Worm (Caenorhabditis elegans) whole organism, L2 larva: ENCODE data around the gene Y14H12B.1.

ENCODE experiments used
- C34F6.9 ChIP-seq: fragments of 150-350 bp; optimal IDR thresholded peaks from 2 replicates; lab custom pipeline; 2014; ENCODE audit warnings: missing biosample characterization, missing genetic modification characterization
- F13H6.1 ChIP-seq: sonication (generic microtip); optimal IDR thresholded peaks from 2 replicates; lab custom pipeline; 2016; ENCODE audit warnings: missing genetic modification characterization, missing compliant biosample characterization
- R02D3.7 ChIP-seq: fragments of 150-350 bp; optimal IDR thresholded peaks from 2 replicates; lab custom pipeline; 2014; ENCODE audit warnings: missing biosample characterization, missing genetic modification characterization
- Y55F3AM.14 ChIP-seq: fragments of 200-800 bp; sonication (Bioruptor generic); optimal IDR thresholded peaks from 2 replicates; lab custom pipeline; 2018; ENCODE audit warnings: mild to moderate bottlenecking, missing genetic modification characterization, missing compliant biosample characterization
- ZK546.5 ChIP-seq: sonication (generic microtip); optimal IDR thresholded peaks from 2 replicates; lab custom pipeline; 2017; ENCODE audit warnings: missing biosample characterization, missing genetic modification characterization
- alr-1 ChIP-seq: fragments of 150-350 bp; optimal IDR thresholded peaks from 2 replicates; lab custom pipeline; 2014; ENCODE audit warnings: missing biosample characterization, missing genetic modification characterization
- aly-2 ChIP-seq: fragments of 150-350 bp; optimal IDR thresholded peaks from 2 replicates; lab custom pipeline; 2014; ENCODE audit warnings: missing biosample characterization, missing genetic modification characterization
- ama-1 ChIP-seq: fragments of 150-350 bp; optimal IDR thresholded peaks from 2 replicates; lab custom pipeline; 2018; ENCODE audit warnings: inconsistent platforms
- blmp-1 ChIP-seq: sonication (generic microtip); optimal IDR thresholded peaks from 2 replicates; lab custom pipeline; 2017; ENCODE audit warnings: missing genetic modification characterization, mild to moderate bottlenecking, missing compliant biosample characterization, antibody characterized with exemption, moderate library complexity; ENCODE audit not compliant: insufficient read depth
- ceh-16 ChIP-seq: fragments of 150-350 bp; optimal IDR thresholded peaks from 2 replicates; lab custom pipeline; 2014; ENCODE audit warnings: missing biosample characterization, missing genetic modification characterization
- ceh-82 ChIP-seq: fragments of 150-350 bp; optimal IDR thresholded peaks from 2 replicates; lab custom pipeline; 2014; ENCODE audit warnings: missing biosample characterization, missing genetic modification characterization
- crh-2 ChIP-seq: sonication (generic microtip); optimal IDR thresholded peaks from 2 replicates; lab custom pipeline; 2017; ENCODE audit warnings: missing biosample characterization, missing genetic modification characterization
- dmd-4 ChIP-seq: sonication (generic microtip); optimal IDR thresholded peaks from 2 replicates; lab custom pipeline; 2017; ENCODE audit warnings: missing biosample characterization, missing genetic modification characterization
- egl-27 ChIP-seq: sonication (generic microtip); optimal IDR thresholded peaks from 3 replicates; lab custom pipeline; 2017; ENCODE audit warnings: missing biosample characterization, missing genetic modification reagents, missing genetic modification characterization
- elt-1 ChIP-seq: fragments of 150-350 bp; optimal IDR thresholded peaks from 2 replicates; lab custom pipeline; 2014; ENCODE audit warnings: missing biosample characterization, missing genetic modification characterization
- elt-3 ChIP-seq: sonication (generic microtip); optimal IDR thresholded peaks from 2 replicates; lab custom pipeline; 2017; ENCODE audit warnings: missing biosample characterization, missing genetic modification characterization
- fos-1 ChIP-seq: fragments of 150-350 bp; optimal IDR thresholded peaks from 2 replicates; lab custom pipeline; 2014; ENCODE audit warnings: missing biosample characterization, missing genetic modification characterization
- gmeb-1 ChIP-seq: fragments of 150-350 bp; optimal IDR thresholded peaks from 2 replicates; lab custom pipeline; 2014; ENCODE audit warnings: missing biosample characterization, missing genetic modification characterization
- lin-11 ChIP-seq: fragments of 150-350 bp; sonication (generic microtip); optimal IDR thresholded peaks from 2 replicates; lab custom pipeline; 2014; ENCODE audit warnings: missing biosample characterization, missing genetic modification characterization, inconsistent platforms, mixed read lengths
- lin-13 ChIP-seq: fragments of 150-350 bp; optimal IDR thresholded peaks from 2 replicates; lab custom pipeline; 2014; ENCODE audit warnings: missing biosample characterization, missing genetic modification reagents, missing genetic modification characterization
- lin-39 ChIP-seq: fragments of 150-350 bp; optimal IDR thresholded peaks from 2 replicates; lab custom pipeline; 2014; ENCODE audit warnings: missing biosample characterization, missing genetic modification reagents, missing genetic modification characterization
- lsy-2 ChIP-seq, 2 experiments: fragments of 150-350 bp in 1 of 2; sonication (generic microtip) in 1 of 2; optimal IDR thresholded peaks; 2 replicates each; lab custom pipeline; 2014 to 2017; ENCODE audit warnings: missing biosample characterization in 2 of 2, missing genetic modification characterization in 2 of 2
- mab-5 ChIP-seq: fragments of 150-350 bp; optimal IDR thresholded peaks from 2 replicates; lab custom pipeline; 2014; ENCODE audit warnings: missing biosample characterization, missing genetic modification characterization
- mbf-1 ChIP-seq: sonication (generic microtip); optimal IDR thresholded peaks from 2 replicates; lab custom pipeline; 2017; ENCODE audit warnings: missing biosample characterization, missing genetic modification characterization
- mdl-1 ChIP-seq, 2 experiments: fragments of 150-350 bp in 1 of 2; sonication (generic microtip) in 1 of 2; optimal IDR thresholded peaks; 2 replicates each; lab custom pipeline; 2017; ENCODE audit warnings: missing biosample characterization in 2 of 2, missing genetic modification characterization in 2 of 2
- nhr-10 ChIP-seq: sonication (generic microtip); optimal IDR thresholded peaks from 2 replicates; lab custom pipeline; 2017; ENCODE audit warnings: missing biosample characterization, missing genetic modification characterization
- nhr-11 ChIP-seq: fragments of 150-350 bp; optimal IDR thresholded peaks from 2 replicates; lab custom pipeline; 2014; ENCODE audit warnings: missing biosample characterization, missing genetic modification characterization
- nhr-12 ChIP-seq: fragments of 150-350 bp; optimal IDR thresholded peaks from 2 replicates; lab custom pipeline; 2014; ENCODE audit warnings: missing biosample characterization, missing genetic modification characterization
- nhr-129 ChIP-seq: fragments of 150-350 bp; optimal IDR thresholded peaks from 2 replicates; lab custom pipeline; 2014; ENCODE audit warnings: missing biosample characterization, missing genetic modification characterization
- nhr-21 ChIP-seq: fragments of 150-350 bp; optimal IDR thresholded peaks from 2 replicates; lab custom pipeline; 2014; ENCODE audit warnings: missing biosample characterization, missing genetic modification characterization
- nhr-23 ChIP-seq: fragments of 150-350 bp; optimal IDR thresholded peaks from 2 replicates; lab custom pipeline; 2014; ENCODE audit warnings: missing biosample characterization, missing genetic modification reagents, missing genetic modification characterization
- nhr-237 ChIP-seq: fragments of 150-350 bp; optimal IDR thresholded peaks from 2 replicates; lab custom pipeline; 2014; ENCODE audit warnings: missing biosample characterization, missing genetic modification characterization
- nhr-25 ChIP-seq: fragments of 150-350 bp; sonication (generic microtip); optimal IDR thresholded peaks from 3 replicates; lab custom pipeline; 2014; ENCODE audit warnings: missing biosample characterization, missing genetic modification characterization
- nhr-6 ChIP-seq: fragments of 150-350 bp; optimal IDR thresholded peaks from 2 replicates; lab custom pipeline; 2014; ENCODE audit warnings: missing biosample characterization, missing genetic modification characterization
- nhr-77 ChIP-seq: fragments of 150-350 bp; optimal IDR thresholded peaks from 2 replicates; lab custom pipeline; 2014; ENCODE audit warnings: missing biosample characterization, missing genetic modification characterization
- peb-1 ChIP-seq: fragments of 150-350 bp; optimal IDR thresholded peaks from 2 replicates; lab custom pipeline; 2014; ENCODE audit warnings: missing biosample characterization, missing genetic modification characterization
- sem-4 ChIP-seq: fragments of 150-350 bp; optimal IDR thresholded peaks from 2 replicates; lab custom pipeline; 2014; ENCODE audit warnings: missing biosample characterization, missing genetic modification reagents, missing genetic modification characterization
- skn-1 ChIP-seq: sonication (generic microtip); optimal IDR thresholded peaks from 2 replicates; lab custom pipeline; 2017; ENCODE audit warnings: missing biosample characterization, missing genetic modification characterization
- sma-3 ChIP-seq: sonication (generic microtip); optimal IDR thresholded peaks from 2 replicates; lab custom pipeline; 2016; ENCODE audit warnings: missing genetic modification reagents, missing genetic modification characterization, missing compliant biosample characterization
- sma-9 ChIP-seq, 2 experiments: fragments of 150-350 bp in 1 of 2; sonication (generic microtip) in 1 of 2; optimal IDR thresholded peaks; 2 replicates each; lab custom pipeline; 2014 to 2016; ENCODE audit warnings: missing genetic modification characterization in 2 of 2, mild to moderate bottlenecking in 1 of 2, missing biosample characterization in 1 of 2, missing compliant biosample characterization in 1 of 2, missing genetic modification reagents in 1 of 2, moderate library complexity in 1 of 2
- snpc-4 ChIP-seq: fragments of 150-350 bp; optimal IDR thresholded peaks from 2 replicates; lab custom pipeline; 2014; ENCODE audit warnings: missing biosample characterization, missing genetic modification characterization
- unc-39 ChIP-seq: fragments of 150-350 bp; optimal IDR thresholded peaks from 2 replicates; lab custom pipeline; 2014; ENCODE audit warnings: missing biosample characterization, missing genetic modification characterization
- unc-55 ChIP-seq: fragments of 150-350 bp; sonication (generic microtip); optimal IDR thresholded peaks from 3 replicates; lab custom pipeline; 2014; ENCODE audit warnings: missing biosample characterization, missing genetic modification reagents, missing genetic modification characterization
- unc-62 ChIP-seq: fragments of 150-350 bp; optimal IDR thresholded peaks from 2 replicates; lab custom pipeline; 2014; ENCODE audit warnings: missing biosample characterization, missing genetic modification reagents, missing genetic modification characterization
- zag-1 ChIP-seq: fragments of 150-350 bp; optimal IDR thresholded peaks from 2 replicates; lab custom pipeline; 2014; ENCODE audit warnings: missing biosample characterization, missing genetic modification characterization
- ztf-1 ChIP-seq: fragments of 200-800 bp; sonication (Bioruptor generic); conservative IDR thresholded peaks from 2 replicates; pipeline ENCODE4 v1.3.6; 2022; ENCODE audit warnings: missing genetic modification characterization, missing compliant biosample characterization
- ztf-11 ChIP-seq: sonication (generic microtip); optimal IDR thresholded peaks from 2 replicates; lab custom pipeline; 2017; ENCODE audit warnings: missing biosample characterization, missing genetic modification characterization
- ztf-4 ChIP-seq: fragments of 150-350 bp; optimal IDR thresholded peaks from 2 replicates; lab custom pipeline; 2014; ENCODE audit warnings: missing biosample characterization, missing genetic modification characterization

The Y14H12B.1 gene

DNA sequence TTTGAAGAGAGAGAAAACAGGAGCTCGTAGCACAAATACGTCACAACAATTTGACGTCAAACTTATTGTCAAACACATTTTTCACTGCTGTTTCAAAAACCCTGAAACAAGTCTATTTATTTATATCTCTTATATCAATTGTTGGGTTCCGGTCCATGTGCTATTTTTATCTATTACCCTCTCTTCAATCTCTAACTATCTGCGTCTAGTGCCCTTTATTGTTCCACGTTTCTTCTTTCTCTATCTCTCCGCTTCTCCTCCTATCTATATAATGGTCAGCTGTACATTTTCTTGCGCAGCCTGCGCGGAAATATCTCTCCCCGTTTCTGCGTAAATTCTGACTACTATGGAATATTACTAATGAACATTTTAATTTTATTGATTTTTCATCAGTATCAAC is 37.3 kb upstream of the Y14H12B.1 start:
- TF ChIP-seq nhr-23 (tag; lab: Kevin White, UChicago) (no peak), ztf-11 (tag; lab: Kevin White, UChicago) (no peak), gmeb-1 (tag; lab: Kevin White, UChicago) (peak; percentile 10), aly-2 (tag; lab: Kevin White, UChicago) (no peak), zag-1 (tag; lab: Kevin White, UChicago) (no peak), Y55F3AM.14 (no peak), unc-39 (tag; lab: Kevin White, UChicago) (no peak), sma-9 (GFP tag; optimal IDR thresholded peaks at IDR 0.05; lab: Kevin White, UChicago) (peak; percentile 85), sma-9 (tag; optimal IDR thresholded peaks at IDR 0.05; lab: Kevin White, UChicago) (no peak), lin-13 (GFP tag; lab: Kevin White, UChicago) (peak; percentile 59), lsy-2 (tag; optimal IDR thresholded peaks at IDR 0.05; lab: Kevin White, UChicago) (peak in 1 of 2 experiments; percentile 57), fos-1 (no peak), blmp-1 (tag; lab: Kevin White, UChicago) (no peak), ztf-4 (tag; lab: Kevin White, UChicago) (no peak), elt-3 (no peak), crh-2 (tag; lab: Kevin White, UChicago) (peak; percentile 78), nhr-6 (tag; lab: Kevin White, UChicago) (no peak), R02D3.7 (tag; lab: Kevin White, UChicago) (no peak), nhr-77 (tag; lab: Kevin White, UChicago) (no peak), ZK546.5 (no peak), nhr-129 (tag; lab: Kevin White, UChicago) (peak; percentile 27), skn-1 (no peak), sem-4 (tag; lab: Kevin White, UChicago) (no peak), dmd-4 (tag; lab: Kevin White, UChicago) (no peak), nhr-12 (tag; lab: Kevin White, UChicago) (no peak), elt-1 (tag; lab: Kevin White, UChicago) (no peak), peb-1 (no peak), egl-27 (no peak), nhr-25 (peak; percentile 48), C34F6.9 (peak; percentile 59), nhr-21 (tag; lab: Kevin White, UChicago) (peak; percentile 38), ceh-82 (no peak), alr-1 (tag; lab: Kevin White, UChicago) (no peak), unc-62 (GFP tag; lab: Kevin White, UChicago) (no peak), ama-1 (lab: Kevin White, UChicago) (no peak), ceh-16 (tag; lab: Kevin White, UChicago) (no peak), ztf-1 (GFP tag; lab: Robert Waterston, UW) (no peak), lin-39 (no peak), mab-5 (tag; lab: Kevin White, UChicago) (no peak), snpc-4 (tag; lab: Kevin White, UChicago) (no peak), lin-11 (no peak), nhr-10 (tag; lab: Kevin White, UChicago) (no peak), nhr-237 (tag; lab: Kevin White, UChicago) (no peak), F13H6.1 (tag; lab: Kevin White, UChicago) (peak; percentile 73), unc-55 (GFP tag; lab: Kevin White, UChicago) (peak; percentile 50), nhr-11 (tag; lab: Kevin White, UChicago) (no peak), mbf-1 (tag; lab: Kevin White, UChicago) (no peak), sma-3 (GFP tag; lab: Kevin White, UChicago) (peak; percentile 14), mdl-1 (tag; optimal IDR thresholded peaks at IDR 0.05; lab: Kevin White, UChicago) (no peak)
